Worm (Caenorhabditis elegans): Measurements from ENCODE around the gene fbxa-107.

The fbxa-107 gene

DNA sequence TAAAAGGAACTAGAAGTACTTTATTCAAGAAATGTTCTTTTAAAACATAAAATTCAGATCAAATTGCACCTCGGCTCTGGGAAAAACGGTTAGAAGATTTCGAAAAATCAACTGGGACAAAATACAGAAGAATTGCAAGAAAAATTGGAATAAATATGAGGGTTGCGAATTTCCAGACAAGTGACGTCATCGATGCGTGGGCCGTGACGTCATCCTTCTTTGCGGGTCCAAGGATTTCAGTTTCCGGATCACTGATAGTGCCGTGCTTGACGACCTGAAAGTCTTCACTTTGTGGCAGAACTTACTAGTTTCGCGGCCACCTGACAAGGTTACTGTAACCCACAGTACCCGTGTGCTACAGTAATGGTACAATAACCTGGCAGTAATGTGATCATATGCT lies 39.7 kb downstream of the fbxa-107 start:
- no peak for TF ChIP-seq W03F9.2 (tag; optimal IDR thresholded peaks at IDR 0.05)
- no peak for TF ChIP-seq dao-5 (tag; optimal IDR thresholded peaks at IDR 0.05)
- TF ChIP-seq him-1 (tag; optimal IDR thresholded peaks at IDR 0.05), result no peak

ce11 chrV:18164758-18165157 lies 41.0 kb downstream of the fbxa-107 start, which contains the start of gene C14A6.5:
Gene C14A6.5, minus strand, starts transcription at chrV:18164858.
- TF ChIP-seq dao-5 (tag; optimal IDR thresholded peaks at IDR 0.05) (no peak), him-1 (tag; optimal IDR thresholded peaks at IDR 0.05) (no peak), W03F9.2 (tag; optimal IDR thresholded peaks at IDR 0.05) (no peak)

DNA sequence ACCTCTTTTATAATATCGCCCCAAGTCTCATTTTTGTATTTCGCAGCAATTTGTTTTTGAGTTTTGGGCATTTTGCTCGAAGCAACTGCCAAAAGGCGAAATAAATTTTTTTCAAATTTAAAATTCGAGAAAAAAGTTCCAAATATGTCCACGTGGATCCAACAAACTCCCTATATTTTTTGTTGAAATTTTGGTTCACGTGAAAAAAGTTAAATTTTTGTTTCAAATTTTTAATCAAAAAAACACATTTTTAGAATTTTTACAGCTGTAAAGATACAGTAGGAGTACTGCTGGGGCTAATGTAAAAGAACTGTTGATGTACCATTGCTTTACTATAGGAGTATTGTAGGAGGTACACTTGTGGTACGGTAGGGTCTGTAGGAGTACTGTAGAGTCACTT lies 43.4 kb downstream of the fbxa-107 start, which contains the start of gene C14A6.6:
Gene C14A6.6 (minus strand): TSS at position 101 of the 400 bp plus-strand sequence.
- TF ChIP-seq him-1 (tag; optimal IDR thresholded peaks at IDR 0.05), result no peak
- TF ChIP-seq W03F9.2 (tag; optimal IDR thresholded peaks at IDR 0.05), result no peak
- TF ChIP-seq dao-5 (tag; optimal IDR thresholded peaks at IDR 0.05), result no peak

DNA sequence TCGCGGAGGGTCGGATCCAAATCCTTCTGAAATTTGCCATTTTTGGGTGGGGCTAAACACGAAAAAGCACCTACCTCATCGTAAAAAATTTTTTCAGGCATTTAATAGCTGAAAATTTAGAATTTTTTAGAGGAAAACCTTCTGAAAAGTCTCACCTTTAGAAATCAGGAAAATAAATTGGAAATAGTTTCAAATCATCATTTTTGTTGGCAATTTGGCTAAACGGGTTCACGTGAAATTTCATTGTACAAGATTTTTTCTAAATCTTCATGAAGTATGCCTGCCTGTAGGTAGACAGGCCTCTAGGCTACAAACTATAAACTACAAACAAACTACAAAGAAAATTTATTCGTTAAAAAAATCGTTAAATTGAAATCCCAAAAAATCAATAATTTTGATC lies 44.5 kb downstream of the fbxa-107 start, which contains the start of gene C14A6.7:
Gene C14A6.7 (minus strand): TSS at position 101 of the 400 bp plus-strand sequence.
- no peak for TF ChIP-seq dao-5 (tag; optimal IDR thresholded peaks at IDR 0.05)
- no peak for TF ChIP-seq W03F9.2 (tag; optimal IDR thresholded peaks at IDR 0.05)
- TF ChIP-seq him-1 (tag; optimal IDR thresholded peaks at IDR 0.05), result no peak

ce11 chrV:18171568-18171967 lies 47.8 kb downstream of the fbxa-107 start, which contains the start of gene C14A6.8:
Gene C14A6.8, minus strand, starts transcription at chrV:18171668.
- TF ChIP-seq W03F9.2 (tag; optimal IDR thresholded peaks at IDR 0.05), result no peak
